Worm (Caenorhabditis elegans): Measurements from ENCODE around the gene ift-43.

ce11 chrII:5660736-5661734, at the start of gene ift-43, which contains the start of gene mdt-26:
- TF ChIP-seq let-607 (tag; optimal IDR thresholded peaks at IDR 0.05) (no peak), B0035.1 (tag; optimal IDR thresholded peaks at IDR 0.05) (no peak)

Measured in whole organism, young adult.